Fruit fly (Drosophila melanogaster) whole organism, embryonic: Measurements from ENCODE around the gene EMC10.

Experiments
- Bteb2 ChIP-seq: fragments of 200-800 bp; sonication (Bioruptor generic); optimal IDR thresholded peaks from 2 replicates; lab custom pipeline; 2016; ENCODE audit warnings: missing biosample characterization, missing genetic modification characterization
- CG10462 ChIP-seq: fragments of 200-800 bp; sonication (Bioruptor generic); optimal IDR thresholded peaks from 2 replicates; lab custom pipeline; 2016; ENCODE audit warnings: missing biosample characterization, missing genetic modification characterization
- CG11398 ChIP-seq: fragments of 200-800 bp; sonication (Bioruptor generic); optimal IDR thresholded peaks from 2 replicates; lab custom pipeline; 2016; ENCODE audit warnings: missing biosample characterization, missing genetic modification characterization
- CG1233 ChIP-seq: fragments of 200-800 bp; sonication (Bioruptor generic); optimal IDR thresholded peaks from 4 replicates; lab custom pipeline; 2018; ENCODE audit warnings: missing biosample characterization, mild to moderate bottlenecking, missing genetic modification characterization
- CG13123 ChIP-seq: fragments of 200-800 bp; sonication (Bioruptor generic); optimal IDR thresholded peaks from 2 replicates; lab custom pipeline; 2016; ENCODE audit warnings: missing biosample characterization, missing genetic modification characterization
- CG13296 ChIP-seq: fragments of 200-800 bp; sonication (Bioruptor generic); optimal IDR thresholded peaks from 3 replicates; lab custom pipeline; 2018; ENCODE audit warnings: missing biosample characterization, mild to moderate bottlenecking, missing genetic modification characterization
- CG13624 ChIP-seq: fragments of 200-800 bp; sonication (Bioruptor generic); optimal IDR thresholded peaks from 2 replicates; lab custom pipeline; 2016; ENCODE audit warnings: missing biosample characterization, missing genetic modification characterization
- CG14667 ChIP-seq: fragments of 200-800 bp; sonication (Bioruptor generic); IDR thresholded peaks from 2 replicates; pipeline ENCODE4 v1.3.6; 2022; ENCODE audit warnings: missing biosample characterization, missing genetic modification characterization
- CG15073 ChIP-seq: fragments of 200-800 bp; sonication (Bioruptor generic); optimal IDR thresholded peaks from 2 replicates; lab custom pipeline; 2016; ENCODE audit warnings: missing biosample characterization, missing genetic modification characterization
- CG1602 ChIP-seq: fragments of 200-800 bp; sonication (Bioruptor generic); optimal IDR thresholded peaks from 3 replicates; lab custom pipeline; 2016; ENCODE audit warnings: missing biosample characterization, missing genetic modification characterization
- CG16815 ChIP-seq: fragments of 200-800 bp; sonication (Bioruptor generic); optimal IDR thresholded peaks from 3 replicates; lab custom pipeline; 2017; ENCODE audit warnings: missing biosample characterization, mild to moderate bottlenecking, missing genetic modification characterization
- CG16863 ChIP-seq: fragments of 200-800 bp; sonication (Bioruptor generic); optimal IDR thresholded peaks from 3 replicates; lab custom pipeline; 2016; ENCODE audit warnings: missing biosample characterization, missing genetic modification characterization
- CG17829 ChIP-seq: fragments of 200-800 bp; optimal IDR thresholded peaks from 2 replicates; lab custom pipeline; 2019; ENCODE audit warnings: missing biosample characterization, mild to moderate bottlenecking, missing genetic modification characterization, moderate library complexity
- CG18011 ChIP-seq: fragments of 200-800 bp; sonication (Bioruptor generic); optimal IDR thresholded peaks from 2 replicates; lab custom pipeline; 2017; ENCODE audit warnings: missing biosample characterization, missing genetic modification characterization, mild to moderate bottlenecking, moderate library complexity, missing genotype
- CG1832 ChIP-seq: fragments of 200-800 bp; sonication (Bioruptor generic); optimal IDR thresholded peaks from 2 replicates; lab custom pipeline; 2017; ENCODE audit warnings: missing biosample characterization, mild to moderate bottlenecking, missing genetic modification characterization, inconsistent platforms
- CG18476 ChIP-seq: fragments of 200-800 bp; sonication (Bioruptor generic); optimal IDR thresholded peaks from 2 replicates; lab custom pipeline; 2016; ENCODE audit warnings: missing biosample characterization, mild to moderate bottlenecking, missing genetic modification characterization
- CG18619 ChIP-seq: fragments of 200-800 bp; sonication (Bioruptor generic); optimal IDR thresholded peaks from 3 replicates; lab custom pipeline; 2017; ENCODE audit warnings: missing biosample characterization, mild to moderate bottlenecking, missing genetic modification characterization
- CG30020 ChIP-seq: fragments of 200-800 bp; optimal IDR thresholded peaks from 2 replicates; lab custom pipeline; 2019; ENCODE audit warnings: missing biosample characterization, mild to moderate bottlenecking, missing genetic modification characterization, moderate library complexity
- CG31441 ChIP-seq: fragments of 200-800 bp; sonication (Bioruptor generic); IDR thresholded peaks from 2 replicates; pipeline ENCODE4 v1.3.6; 2022; ENCODE audit warnings: missing biosample characterization, missing genetic modification characterization
- CG6683 ChIP-seq: fragments of 200-800 bp; sonication (Bioruptor generic); optimal IDR thresholded peaks from 2 replicates; lab custom pipeline; 2017; ENCODE audit warnings: missing biosample characterization, mild to moderate bottlenecking, missing genetic modification characterization, missing genetic modification reagents
- CG6765 ChIP-seq: fragments of 200-800 bp; sonication (Bioruptor generic); optimal IDR thresholded peaks from 3 replicates; lab custom pipeline; 2017; ENCODE audit warnings: missing biosample characterization, mild to moderate bottlenecking, missing genetic modification characterization
- CG6791 ChIP-seq: fragments of 200-800 bp; sonication (Bioruptor generic); IDR thresholded peaks from 3 replicates; pipeline ENCODE4 v1.3.6; 2022; ENCODE audit warnings: missing biosample characterization, missing genetic modification characterization; ENCODE audit not compliant: partially characterized antibody
- CG7745 ChIP-seq: fragments of 200-800 bp; sonication (Bioruptor generic); optimal IDR thresholded peaks from 2 replicates; lab custom pipeline; 2018; ENCODE audit warnings: missing biosample characterization, mild to moderate bottlenecking, missing genetic modification characterization, moderate library complexity
- CG9817 ChIP-seq: fragments of 200-800 bp; sonication (Bioruptor generic); optimal IDR thresholded peaks from 2 replicates; lab custom pipeline; 2018; ENCODE audit warnings: missing biosample characterization, mild to moderate bottlenecking, missing genetic modification characterization, moderate library complexity
- CkIIα-i1 ChIP-seq: fragments of 200-800 bp; sonication (Bioruptor generic); IDR thresholded peaks from 2 replicates; pipeline ENCODE4 v1.3.6; 2022; ENCODE audit warnings: missing biosample characterization, missing genetic modification characterization
- D19A ChIP-seq: fragments of 200-800 bp; optimal IDR thresholded peaks from 3 replicates; lab custom pipeline; 2019; ENCODE audit warnings: missing biosample characterization, mild to moderate bottlenecking, missing genetic modification characterization, moderate library complexity
- Dfd ChIP-seq, 2 experiments: fragments of >200 bp; optimal IDR thresholded peaks; 2 replicates each; lab custom pipeline; 2017; ENCODE audit warnings: missing biosample characterization in 2 of 2, missing genetic modification characterization in 2 of 2
- Doc2 ChIP-seq: fragments of 200-800 bp; sonication (Bioruptor generic); IDR thresholded peaks from 2 replicates; pipeline ENCODE4 v1.3.6; 2022; ENCODE audit warnings: missing biosample characterization, missing genetic modification characterization
- Fer3 ChIP-seq: fragments of 200-800 bp; sonication (Bioruptor generic); optimal IDR thresholded peaks from 2 replicates; lab custom pipeline; 2018; ENCODE audit warnings: missing biosample characterization, mild to moderate bottlenecking, missing genetic modification characterization, moderate library complexity
- Hr39 ChIP-seq: fragments of >200 bp; optimal IDR thresholded peaks from 2 replicates; lab custom pipeline; 2017
- Kr ChIP-seq: fragments of 200-800 bp; sonication (Bioruptor generic); optimal IDR thresholded peaks from 2 replicates; lab custom pipeline; 2017; ENCODE audit warnings: missing biosample characterization, mild to moderate bottlenecking, missing genetic modification characterization
- Mad ChIP-seq: fragments of 200-800 bp; sonication (Bioruptor generic); optimal IDR thresholded peaks from 2 replicates; lab custom pipeline; 2016; ENCODE audit warnings: missing biosample characterization, missing genetic modification characterization
- NC2β ChIP-seq: fragments of 200-800 bp; sonication (Bioruptor generic); optimal IDR thresholded peaks from 2 replicates; lab custom pipeline; 2016; ENCODE audit warnings: missing biosample characterization, missing genetic modification characterization
- PHDP ChIP-seq: fragments of 200-800 bp; sonication (Bioruptor generic); optimal IDR thresholded peaks from 3 replicates; lab custom pipeline; 2018; ENCODE audit warnings: missing biosample characterization, mild to moderate bottlenecking, missing genetic modification characterization, moderate library complexity
- Sin3A ChIP-seq: fragments of >200 bp; optimal IDR thresholded peaks from 2 replicates; lab custom pipeline; 2018
- Sox102F ChIP-seq: fragments of 200-800 bp; sonication (Bioruptor generic); optimal IDR thresholded peaks from 2 replicates; lab custom pipeline; 2018; ENCODE audit warnings: missing biosample characterization, mild to moderate bottlenecking, missing genetic modification characterization, moderate library complexity
- ab ChIP-seq: fragments of 200-800 bp; sonication (Bioruptor generic); optimal IDR thresholded peaks from 2 replicates; lab custom pipeline; 2016; ENCODE audit warnings: missing biosample characterization, missing genetic modification characterization
- cad ChIP-seq: fragments of >200 bp; optimal IDR thresholded peaks from 2 replicates; lab custom pipeline; 2017; ENCODE audit warnings: missing biosample characterization, missing genetic modification characterization
- croc ChIP-seq: fragments of 200-800 bp; sonication (Bioruptor generic); conservative IDR thresholded peaks from 3 replicates; pipeline ENCODE4 v1.3.6; 2022; ENCODE audit warnings: missing biosample characterization, missing genetic modification characterization
- cwo ChIP-seq: fragments of 200-800 bp; sonication (Bioruptor generic); optimal IDR thresholded peaks from 3 replicates; lab custom pipeline; 2017; ENCODE audit warnings: missing biosample characterization, missing genetic modification characterization, mild to moderate bottlenecking, moderate library complexity, missing genetic modification reagents
- da ChIP-seq: fragments of 200-800 bp; sonication (Bioruptor generic); optimal IDR thresholded peaks from 2 replicates; lab custom pipeline; 2016; ENCODE audit warnings: missing biosample characterization, missing genetic modification characterization
- dysf ChIP-seq: fragments of 200-800 bp; sonication (Bioruptor generic); IDR thresholded peaks from 3 replicates; pipeline ENCODE4 v1.3.6; 2022; ENCODE audit warnings: missing biosample characterization, missing genetic modification characterization
- ems ChIP-seq: fragments of 200-800 bp; sonication (Bioruptor generic); optimal IDR thresholded peaks from 3 replicates; lab custom pipeline; 2016; ENCODE audit warnings: missing biosample characterization, missing genetic modification characterization
- inv ChIP-seq: fragments of 200-800 bp; sonication (Bioruptor generic); IDR thresholded peaks from 2 replicates; pipeline ENCODE4 v1.3.6; 2022; ENCODE audit warnings: missing biosample characterization, missing genetic modification characterization; ENCODE audit not compliant: partially characterized antibody
- jumu ChIP-seq: fragments of 200-800 bp; sonication (Bioruptor generic); optimal IDR thresholded peaks from 3 replicates; lab custom pipeline; 2016; ENCODE audit warnings: missing biosample characterization, missing genetic modification characterization
- kni ChIP-seq: fragments of 200-800 bp; sonication (Bioruptor generic); optimal IDR thresholded peaks from 3 replicates; lab custom pipeline; 2017; ENCODE audit warnings: mild to moderate bottlenecking, missing biosample characterization, missing genetic modification reagents, missing genetic modification characterization
- lbe ChIP-seq: fragments of 200-800 bp; sonication (Bioruptor generic); optimal IDR thresholded peaks from 2 replicates; lab custom pipeline; 2016; ENCODE audit warnings: missing biosample characterization, mild to moderate bottlenecking, missing genetic modification characterization
- nerfin-1 ChIP-seq: fragments of 200-800 bp; sonication (Bioruptor generic); optimal IDR thresholded peaks from 3 replicates; lab custom pipeline; 2019; ENCODE audit warnings: missing biosample characterization, mild to moderate bottlenecking, missing genetic modification characterization, moderate library complexity
- nerfin-2 ChIP-seq: fragments of 200-800 bp; sonication (Bioruptor generic); IDR thresholded peaks from 2 replicates; pipeline ENCODE4 v1.3.6; 2022; ENCODE audit warnings: missing biosample characterization, missing genetic modification characterization; ENCODE audit not compliant: partially characterized antibody
- seq ChIP-seq: fragments of 200-800 bp; sonication (Bioruptor generic); IDR thresholded peaks from 2 replicates; pipeline ENCODE4 v1.3.6; 2022; ENCODE audit warnings: missing biosample characterization, missing genetic modification characterization
- vnd ChIP-seq: fragments of 200-800 bp; sonication (Bioruptor generic); IDR thresholded peaks from 3 replicates; pipeline ENCODE4 v1.3.6; 2022; ENCODE audit warnings: missing biosample characterization, missing genetic modification characterization; ENCODE audit not compliant: partially characterized antibody
- yki ChIP-seq: fragments of >200 bp; optimal IDR thresholded peaks from 3 replicates; lab custom pipeline; 2018
- zen ChIP-seq: fragments of 200-800 bp; sonication (Bioruptor generic); optimal IDR thresholded peaks from 3 replicates; lab custom pipeline; 2018; ENCODE audit warnings: missing biosample characterization, mild to moderate bottlenecking, missing genetic modification characterization, moderate library complexity

Gene EMC10

DNA sequence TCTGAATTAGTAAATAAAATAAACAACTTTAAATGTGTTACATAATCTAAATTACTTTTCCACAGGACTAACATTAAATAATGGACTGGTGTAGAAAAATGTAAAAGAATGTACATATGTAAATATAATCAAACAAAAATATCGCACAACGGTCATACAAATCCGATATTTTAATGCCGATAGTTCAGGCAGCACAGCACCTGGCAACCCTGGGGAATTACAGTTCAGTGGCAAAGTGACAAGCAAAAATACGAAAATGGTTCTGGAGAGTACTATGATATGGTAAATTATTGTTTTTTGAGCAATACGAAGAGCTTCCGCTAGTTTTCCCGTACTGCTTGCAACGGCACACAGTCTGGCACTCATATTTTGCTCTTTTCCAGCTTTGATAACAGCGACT is 37.1 kb upstream of the EMC10 start, which contains the start of gene Rpn10 (continued):
- TF ChIP-seq cad (GFP tag; lab: Kevin White, UChicago), result no peak
- TF ChIP-seq Sox102F, result no peak
- peak; percentile 58 for TF ChIP-seq nerfin-1
- no peak for TF ChIP-seq CG1233 (GFP tag; lab: Kevin White, UChicago)
- TF ChIP-seq Kr (GFP tag; lab: Kevin White, UChicago), result no peak
- TF ChIP-seq Bteb2 (GFP tag; lab: Kevin White, UChicago), result no peak
- TF ChIP-seq CG18011 (GFP tag; lab: Kevin White, UChicago), result no peak
- TF ChIP-seq CG1602, result peak; percentile 23
- TF ChIP-seq CG1832 (GFP tag; lab: Kevin White, UChicago), result no peak
- peak; percentile 85 for TF ChIP-seq CG30020 (tag; lab: Kevin White, UChicago)
- TF ChIP-seq vnd (GFP tag; lab: Robert Waterston, UW), result peak; percentile 97
- peak; percentile 97 for TF ChIP-seq inv (GFP tag; lab: Robert Waterston, UW)
- peak; percentile 29 for TF ChIP-seq CG13624
- TF ChIP-seq CG7745 (tag; lab: Kevin White, UChicago), result no peak
- no peak for TF ChIP-seq CG13123 (GFP tag; lab: Kevin White, UChicago)
- no peak for TF ChIP-seq da (GFP tag; lab: Kevin White, UChicago)
- TF ChIP-seq CkIIα-i1 (GFP tag; lab: Robert Waterston, UW), result no peak
- TF ChIP-seq seq, result no peak
- no peak for TF ChIP-seq CG11398 (GFP tag; lab: Kevin White, UChicago)
- TF ChIP-seq PHDP (tag; lab: Kevin White, UChicago), result peak; percentile 22
- no peak for TF ChIP-seq CG31441 (GFP tag; lab: Robert Waterston, UW)
- TF ChIP-seq NC2β (GFP tag; lab: Kevin White, UChicago), result peak; percentile 18
- no peak for TF ChIP-seq CG16815
- TF ChIP-seq Fer3, result peak; percentile 2
- TF ChIP-seq ems, result no peak
- no peak for TF ChIP-seq lbe (GFP tag; lab: Kevin White, UChicago)
- peak; percentile 58 for TF ChIP-seq CG17829
- TF ChIP-seq Sin3A (lab: Kevin White, UChicago), result peak; percentile 27
- no peak for TF ChIP-seq jumu (GFP tag; lab: Kevin White, UChicago)
- TF ChIP-seq Mad (GFP tag; lab: Kevin White, UChicago), result no peak
- no peak for TF ChIP-seq CG18619
- TF ChIP-seq dysf, result no peak
- no peak for TF ChIP-seq CG9817
- no peak for TF ChIP-seq Doc2 (GFP tag; lab: Robert Waterston, UW)
- TF ChIP-seq CG6765 (GFP tag; lab: Kevin White, UChicago), result no peak
- peak; percentile 90 for TF ChIP-seq nerfin-2
- TF ChIP-seq zen (tag; lab: Kevin White, UChicago), result peak; percentile 45
- no peak for TF ChIP-seq Dfd (GFP tag; optimal IDR thresholded peaks at IDR 0.05; lab: Kevin White, UChicago)
- TF ChIP-seq CG16863, result no peak
- TF ChIP-seq CG10462 (GFP tag; lab: Kevin White, UChicago), result no peak
- no peak for TF ChIP-seq Hr39 (lab: Kevin White, UChicago)
- peak; percentile 43 for TF ChIP-seq D19A (tag; lab: Kevin White, UChicago)
- TF ChIP-seq cwo (GFP tag; lab: Kevin White, UChicago), result no peak
- TF ChIP-seq ab (GFP tag; lab: Kevin White, UChicago), result no peak
- no peak for TF ChIP-seq CG15073 (GFP tag; lab: Kevin White, UChicago)
- TF ChIP-seq CG6791 (GFP tag; lab: Robert Waterston, UW), result peak; percentile 98
- TF ChIP-seq CG14667 (GFP tag; lab: Robert Waterston, UW), result no peak
- no peak for TF ChIP-seq CG18476 (GFP tag; lab: Kevin White, UChicago)
- no peak for TF ChIP-seq CG13296
- no peak for TF ChIP-seq croc
- TF ChIP-seq kni (GFP tag; lab: Kevin White, UChicago), result no peak
- TF ChIP-seq CG6683 (GFP tag; lab: Kevin White, UChicago), result no peak
- TF ChIP-seq yki (lab: Kevin White, UChicago), result no peak
